Worm (Caenorhabditis elegans): ENCODE measurements around the gene F52D2.7.

ce11 chrX:1975692-1976091, 13.3 kb downstream of the F52D2.7 start, which contains the start of gene F52D2.6:
- TF ChIP-seq nhr-76 (tag; optimal IDR thresholded peaks at IDR 0.05), result no peak
- TF ChIP-seq zip-8 (tag; optimal IDR thresholded peaks at IDR 0.05), result no peak
- TF ChIP-seq nhr-237 (tag; optimal IDR thresholded peaks at IDR 0.05), result no peak
- no peak for TF ChIP-seq pha-4 (tag; optimal IDR thresholded peaks at IDR 0.05)
- TF ChIP-seq lin-13 (tag; optimal IDR thresholded peaks at IDR 0.05), result no peak
- no peak for TF ChIP-seq drap-1 (GFP tag; optimal IDR thresholded peaks at IDR 0.05)
- no peak for TF ChIP-seq elt-3 (tag; optimal IDR thresholded peaks at IDR 0.05)
- TF ChIP-seq unc-62 (GFP tag; optimal IDR thresholded peaks at IDR 0.05), result no peak
- no peak for TF ChIP-seq nhr-28 (tag; optimal IDR thresholded peaks at IDR 0.05)
- no peak for TF ChIP-seq ztf-11 (tag; optimal IDR thresholded peaks at IDR 0.05)
- TF ChIP-seq mep-1 (tag; optimal IDR thresholded peaks at IDR 0.05), result no peak
- TF ChIP-seq sptf-1 (tag; optimal IDR thresholded peaks at IDR 0.05), result no peak
- no peak for TF ChIP-seq unc-39 (tag; optimal IDR thresholded peaks at IDR 0.05)
- TF ChIP-seq nhr-12 (tag; optimal IDR thresholded peaks at IDR 0.05), result no peak
